Worm (Caenorhabditis elegans) whole organism, mixed stage, embryonic: ENCODE results near the gene chat-1.

Experiments
- M03D4.4 ChIP-seq: sonication (generic microtip); optimal IDR thresholded peaks from 2 replicates; lab custom pipeline; 2017; ENCODE audit warnings: mild to moderate bottlenecking, missing genetic modification characterization, missing compliant biosample characterization
- bed-3 ChIP-seq: fragments of 200-800 bp; sonication (Bioruptor generic); optimal IDR thresholded peaks from 3 replicates; lab custom pipeline; 2018; ENCODE audit warnings: mild to moderate bottlenecking, missing genetic modification characterization, moderate library complexity, missing compliant biosample characterization
- blmp-1 ChIP-seq: fragments of 150-350 bp; optimal IDR thresholded peaks from 2 replicates; lab custom pipeline; 2014; ENCODE audit warnings: missing biosample characterization, missing genetic modification characterization
- ceh-39 ChIP-seq: fragments of 150-350 bp; optimal IDR thresholded peaks from 2 replicates; lab custom pipeline; 2014; ENCODE audit warnings: missing biosample characterization, missing genetic modification characterization
- ceh-43 ChIP-seq: fragments of 200-800 bp; sonication (Bioruptor generic); optimal IDR thresholded peaks from 2 replicates; lab custom pipeline; 2018; ENCODE audit warnings: mild to moderate bottlenecking, missing genetic modification characterization, moderate library complexity, missing compliant biosample characterization
- ceh-83 ChIP-seq: fragments of 200-800 bp; sonication (Bioruptor generic); optimal IDR thresholded peaks from 2 replicates; lab custom pipeline; 2018; ENCODE audit warnings: mild to moderate bottlenecking, missing genetic modification characterization, missing compliant biosample characterization
- ces-1 ChIP-seq: fragments of 150-350 bp; optimal IDR thresholded peaks from 2 replicates; lab custom pipeline; 2014; ENCODE audit warnings: missing biosample characterization, missing genetic modification reagents, missing genetic modification characterization
- cnd-1 ChIP-seq: fragments of 200-800 bp; sonication (Bioruptor generic); optimal IDR thresholded peaks from 2 replicates; lab custom pipeline; 2018; ENCODE audit warnings: mild to moderate bottlenecking, missing genetic modification characterization, missing compliant biosample characterization
- elt-1 ChIP-seq: sonication (generic microtip); optimal IDR thresholded peaks from 2 replicates; lab custom pipeline; 2017; ENCODE audit warnings: missing genetic modification characterization, mild to moderate bottlenecking, missing compliant biosample characterization, antibody characterized with exemption, moderate library complexity, borderline replicate concordance; ENCODE audit not compliant: insufficient read depth
- elt-3 ChIP-seq: fragments of 150-350 bp; optimal IDR thresholded peaks from 2 replicates; lab custom pipeline; 2014; ENCODE audit warnings: missing biosample characterization, missing genetic modification characterization
- flh-1 ChIP-seq: fragments of 200-800 bp; sonication (Bioruptor generic); optimal IDR thresholded peaks from 2 replicates; lab custom pipeline; 2018; ENCODE audit warnings: mild to moderate bottlenecking, missing genetic modification characterization, moderate library complexity, missing compliant biosample characterization
- ham-2 ChIP-seq: fragments of 200-800 bp; sonication (Bioruptor generic); optimal IDR thresholded peaks from 2 replicates; lab custom pipeline; 2018; ENCODE audit warnings: mild to moderate bottlenecking, missing genetic modification characterization, missing compliant biosample characterization
- hlh-1 ChIP-seq: fragments of 150-350 bp; optimal IDR thresholded peaks from 2 replicates; lab custom pipeline; 2014; ENCODE audit warnings: missing biosample characterization, missing genetic modification reagents, missing genetic modification characterization
- lin-13 ChIP-seq: fragments of 150-350 bp; optimal IDR thresholded peaks from 2 replicates; lab custom pipeline; 2014; ENCODE audit warnings: missing biosample characterization, missing genetic modification characterization
- lin-32 ChIP-seq: fragments of 200-800 bp; sonication (Bioruptor generic); optimal IDR thresholded peaks from 2 replicates; lab custom pipeline; 2018; ENCODE audit warnings: mild to moderate bottlenecking, missing genetic modification characterization, missing compliant biosample characterization
- mab-5 ChIP-seq: fragments of 150-350 bp; optimal IDR thresholded peaks from 2 replicates; lab custom pipeline; 2014; ENCODE audit warnings: missing biosample characterization, missing genetic modification characterization
- mep-1 ChIP-seq: fragments of 150-350 bp; optimal IDR thresholded peaks from 2 replicates; lab custom pipeline; 2017; ENCODE audit warnings: missing biosample characterization, missing genetic modification reagents, missing genetic modification characterization, inconsistent platforms
- mls-2 ChIP-seq: sonication (generic microtip); optimal IDR thresholded peaks from 2 replicates; lab custom pipeline; 2016; ENCODE audit warnings: mild to moderate bottlenecking, missing genetic modification characterization, moderate library complexity, missing compliant biosample characterization
- nhr-12 ChIP-seq: fragments of 150-350 bp; optimal IDR thresholded peaks from 2 replicates; lab custom pipeline; 2014; ENCODE audit warnings: missing biosample characterization, missing genetic modification characterization
- nhr-2 ChIP-seq: fragments of 150-350 bp; optimal IDR thresholded peaks from 2 replicates; lab custom pipeline; 2014; ENCODE audit warnings: missing biosample characterization, missing genetic modification characterization
- nhr-237 ChIP-seq: fragments of 150-350 bp; optimal IDR thresholded peaks from 2 replicates; lab custom pipeline; 2014; ENCODE audit warnings: missing biosample characterization, missing genetic modification characterization
- nhr-28 ChIP-seq: fragments of 150-350 bp; optimal IDR thresholded peaks from 2 replicates; lab custom pipeline; 2014; ENCODE audit warnings: missing biosample characterization, missing genetic modification characterization
- nhr-76 ChIP-seq: sonication (generic microtip); optimal IDR thresholded peaks from 2 replicates; lab custom pipeline; 2017; ENCODE audit warnings: missing biosample characterization, missing genetic modification characterization
- pha-4 ChIP-seq: fragments of 150-350 bp; optimal IDR thresholded peaks from 2 replicates; lab custom pipeline; 2018; ENCODE audit warnings: missing biosample characterization, missing genetic modification reagents, missing genetic modification characterization
- sem-2 ChIP-seq: fragments of 200-800 bp; sonication (Bioruptor generic); optimal IDR thresholded peaks from 2 replicates; lab custom pipeline; 2018; ENCODE audit warnings: mild to moderate bottlenecking, missing genetic modification characterization, missing compliant biosample characterization
- tbx-8 ChIP-seq: fragments of 200-800 bp; sonication (Bioruptor generic); optimal IDR thresholded peaks from 2 replicates; lab custom pipeline; 2018; ENCODE audit warnings: mild to moderate bottlenecking, missing genetic modification characterization, moderate library complexity, missing compliant biosample characterization
- unc-39 ChIP-seq: fragments of 150-350 bp; optimal IDR thresholded peaks from 2 replicates; lab custom pipeline; 2014; ENCODE audit warnings: missing biosample characterization, missing genetic modification characterization
- unc-62 ChIP-seq: fragments of 150-350 bp; optimal IDR thresholded peaks from 2 replicates; lab custom pipeline; 2014; ENCODE audit warnings: missing biosample characterization, missing genetic modification reagents, missing genetic modification characterization
- zip-8 ChIP-seq: fragments of 150-350 bp; optimal IDR thresholded peaks from 2 replicates; lab custom pipeline; 2014; ENCODE audit warnings: missing biosample characterization, missing genetic modification characterization

Gene chat-1

DNA sequence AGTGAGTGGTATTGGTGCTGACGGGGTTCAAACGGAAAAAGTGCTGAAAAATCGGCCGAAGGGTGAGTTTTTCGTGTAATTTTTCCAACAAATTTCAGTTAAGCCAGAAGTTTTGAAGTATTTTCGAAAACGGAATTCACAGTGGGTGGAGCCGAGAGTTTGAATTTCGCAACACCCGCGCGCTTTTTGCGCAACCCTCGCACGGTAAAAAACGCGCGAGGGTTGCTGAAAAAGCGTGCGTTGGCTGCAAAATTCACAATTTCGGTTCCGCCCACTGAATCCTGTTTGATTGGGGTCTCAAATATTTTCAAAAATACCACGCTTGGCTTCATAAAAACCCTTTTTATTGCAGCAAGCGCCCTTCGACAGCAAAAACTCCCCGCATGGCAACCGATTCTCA lies 236 bp downstream of the chat-1 start:
- TF ChIP-seq blmp-1 = no peak
- TF ChIP-seq unc-62 (GFP tag; lab: Kevin White, UChicago) = no peak
- TF ChIP-seq mep-1 = no peak
- TF ChIP-seq cnd-1 (tag; lab: Kevin White, UChicago) = no peak
- no peak for TF ChIP-seq zip-8 (tag; lab: Kevin White, UChicago)
- no peak for TF ChIP-seq tbx-8 (GFP tag; lab: Kevin White, UChicago)

- no peak for TF ChIP-seq tbx-8 (GFP tag; lab: Kevin White, UChicago)
- peak; percentile 89 for TF ChIP-seq cnd-1 (tag; lab: Kevin White, UChicago)
- TF ChIP-seq ces-1 (GFP tag; lab: Kevin White, UChicago) = peak; percentile 62
- no peak for TF ChIP-seq ceh-43
- no peak for TF ChIP-seq ham-2 (GFP tag; lab: Kevin White, UChicago)
- no peak for TF ChIP-seq nhr-237 (tag; lab: Kevin White, UChicago)
- TF ChIP-seq zip-8 (tag; lab: Kevin White, UChicago) = peak; percentile 30
- peak; percentile 88 for TF ChIP-seq hlh-1
- peak; percentile 97 for TF ChIP-seq lin-32
Measured at ce11 chrIV:4448343-4448742, 1.2 kb downstream of the chat-1 start.

ce11 chrIV:4449439-4449838 lies 2.3 kb downstream of the chat-1 start, which contains the start of gene R08C7.12:
R08C7.12 (plus strand) TSS chrIV:4449739.
- TF ChIP-seq bed-3 (GFP tag; lab: Kevin White, UChicago) (no peak), lin-13 (tag; lab: Kevin White, UChicago) (no peak), nhr-76 (tag; lab: Kevin White, UChicago) (no peak), nhr-2 (tag; lab: Kevin White, UChicago) (no peak), sem-2 (GFP tag; lab: Kevin White, UChicago) (no peak), nhr-28 (tag; lab: Kevin White, UChicago) (no peak), M03D4.4 (tag; lab: Kevin White, UChicago) (no peak), lin-32 (no peak), ceh-83 (GFP tag; lab: Kevin White, UChicago) (no peak)

- TF ChIP-seq nhr-76 (tag; lab: Kevin White, UChicago) (no peak), cnd-1 (tag; lab: Kevin White, UChicago) (no peak), ceh-39 (tag; lab: Kevin White, UChicago) (no peak), pha-4 (tag; lab: Kevin White, UChicago) (no peak), ham-2 (GFP tag; lab: Kevin White, UChicago) (no peak), ceh-83 (GFP tag; lab: Kevin White, UChicago) (no peak), blmp-1 (no peak), mab-5 (no peak), mep-1 (no peak), nhr-2 (tag; lab: Kevin White, UChicago) (no peak), ceh-43 (no peak), unc-39 (tag; lab: Kevin White, UChicago) (no peak), lin-13 (tag; lab: Kevin White, UChicago) (no peak), elt-3 (no peak)
Measured at ce11 chrIV:4449843-4450242, 2.7 kb downstream of the chat-1 start.

ce11 chrIV:4451576-4451975 lies 4.4 kb downstream of the chat-1 start, which contains the start of gene R08C7.1:
R08C7.1 (plus strand) TSS chrIV:4451876.
- no peak for TF ChIP-seq elt-1 (tag; lab: Kevin White, UChicago)
- no peak for TF ChIP-seq flh-1
- TF ChIP-seq ham-2 (GFP tag; lab: Kevin White, UChicago) = no peak
- TF ChIP-seq ceh-39 (tag; lab: Kevin White, UChicago) = no peak
- TF ChIP-seq nhr-76 (tag; lab: Kevin White, UChicago) = no peak
- no peak for TF ChIP-seq nhr-2 (tag; lab: Kevin White, UChicago)
- TF ChIP-seq mls-2 (tag; lab: Kevin White, UChicago) = no peak
- no peak for TF ChIP-seq nhr-12 (tag; lab: Kevin White, UChicago)
